Fruit fly (Drosophila melanogaster) Kc167 (cell line): ENCODE data around the gene Inx3.

Experiments used
- Myc ChIP-seq: fragments of >200 bp; optimal IDR thresholded peaks from 2 replicates; lab custom pipeline; 2017; ENCODE audit warnings: missing external identifiers
- Sin3A ChIP-seq: fragments of >200 bp; optimal IDR thresholded peaks from 2 replicates; lab custom pipeline; 2018; ENCODE audit warnings: missing external identifiers
- h ChIP-seq: fragments of >200 bp; optimal IDR thresholded peaks from 3 replicates; lab custom pipeline; 2018; ENCODE audit warnings: missing external identifiers
- insv ChIP-seq: fragments of >200 bp; optimal IDR thresholded peaks from 3 replicates; lab custom pipeline; 2018; ENCODE audit warnings: missing external identifiers
- psq ChIP-seq: fragments of >200 bp; optimal IDR thresholded peaks from 2 replicates; lab custom pipeline; 2017; ENCODE audit warnings: missing external identifiers
- ttk ChIP-seq: sonication (Bioruptor generic); optimal IDR thresholded peaks from 2 replicates; lab custom pipeline; 2017; ENCODE audit warnings: missing external identifiers

Inx3 gene

dm6 chr3R:28887559-28888432 is 28.5 kb upstream of the Inx3 start, which contains the start of the genes CG33203 and Doa:
Gene CG33203, minus strand, starts transcription at chr3R:28887709.
Gene Doa, plus strand, starts transcription at chr3R:28888073.
- TF ChIP-seq Myc (lab: Kevin White, UChicago) (no peak), ttk (lab: Kevin White, UChicago) (no peak), psq (lab: Kevin White, UChicago) (no peak), insv (lab: Kevin White, UChicago) (no peak), h (lab: Kevin White, UChicago) (no peak), Sin3A (lab: Kevin White, UChicago) (no peak)

- TF ChIP-seq psq (lab: Kevin White, UChicago): no peak
- TF ChIP-seq ttk (lab: Kevin White, UChicago): no peak
- no peak for TF ChIP-seq Sin3A (lab: Kevin White, UChicago)
- no peak for TF ChIP-seq insv (lab: Kevin White, UChicago)
- no peak for TF ChIP-seq h (lab: Kevin White, UChicago)
- no peak for TF ChIP-seq Myc (lab: Kevin White, UChicago)
Measured at dm6 chr3R:28886813-28887212, 27.5 kb upstream of the Inx3 start.

dm6 chr3R:28883434-28883833 is 24.1 kb upstream of the Inx3 start, which contains the start of gene Nepl21:
Gene Nepl21, plus strand, starts transcription at chr3R:28883693.
- TF ChIP-seq psq (lab: Kevin White, UChicago): no peak
- TF ChIP-seq Myc (lab: Kevin White, UChicago): no peak
- no peak for TF ChIP-seq Sin3A (lab: Kevin White, UChicago)
- no peak for TF ChIP-seq h (lab: Kevin White, UChicago)
- TF ChIP-seq insv (lab: Kevin White, UChicago): no peak
- no peak for TF ChIP-seq ttk (lab: Kevin White, UChicago)

dm6 chr3R:28880066-28880842 is 21.0 kb upstream of the Inx3 start, which contains the start of the genes Nepl19 and Nepl20:
Gene Nepl19, minus strand, starts transcription at chr3R:28880122.
Gene Nepl20, plus strand, starts transcription at chr3R:28880792.
- no peak for TF ChIP-seq Myc (lab: Kevin White, UChicago)
- TF ChIP-seq ttk (lab: Kevin White, UChicago): no peak
- no peak for TF ChIP-seq Sin3A (lab: Kevin White, UChicago)
- no peak for TF ChIP-seq psq (lab: Kevin White, UChicago)
- TF ChIP-seq h (lab: Kevin White, UChicago): no peak
- no peak for TF ChIP-seq insv (lab: Kevin White, UChicago)

- TF ChIP-seq h (lab: Kevin White, UChicago): no peak
Measured at dm6 chr3R:28875345-28875744, 16.0 kb upstream of the Inx3 start, which contains the start of gene Nepl18. Gene Nepl18, plus strand, starts transcription at chr3R:28875621.

- TF ChIP-seq h (lab: Kevin White, UChicago) (no peak), insv (lab: Kevin White, UChicago) (no peak), Sin3A (lab: Kevin White, UChicago) (no peak), Myc (lab: Kevin White, UChicago) (no peak), ttk (lab: Kevin White, UChicago) (no peak), psq (lab: Kevin White, UChicago) (no peak)
Measured at dm6 chr3R:28872605-28873004, 13.3 kb upstream of the Inx3 start, which contains the start of gene Nepl17. Gene Nepl17, plus strand, starts transcription at chr3R:28872905.

- no peak for TF ChIP-seq insv (lab: Kevin White, UChicago)
Measured at dm6 chr3R:28870364-28870763, 11.1 kb upstream of the Inx3 start.

dm6 chr3R:28861309-28862157 is 2.2 kb upstream of the Inx3 start:
- TF ChIP-seq insv (lab: Kevin White, UChicago): no peak
- no peak for TF ChIP-seq Sin3A (lab: Kevin White, UChicago)

dm6 chr3R:28860582-28860981 is 1.3 kb upstream of the Inx3 start:
- TF ChIP-seq ttk (lab: Kevin White, UChicago) (no peak), psq (lab: Kevin White, UChicago) (no peak), Myc (lab: Kevin White, UChicago) (no peak), h (lab: Kevin White, UChicago) (no peak), insv (lab: Kevin White, UChicago) (no peak), Sin3A (lab: Kevin White, UChicago) (no peak)

- TF ChIP-seq Sin3A (lab: Kevin White, UChicago) (no peak), h (lab: Kevin White, UChicago) (no peak), Myc (lab: Kevin White, UChicago) (no peak), ttk (lab: Kevin White, UChicago) (no peak), insv (lab: Kevin White, UChicago) (no peak), psq (lab: Kevin White, UChicago) (no peak)
Measured at dm6 chr3R:28858241-28858647, 1.1 kb downstream of the Inx3 start.
